Fruit fly (Drosophila melanogaster) whole organism, prepupa: ENCODE data around the gene mag.

ENCODE experiments used
- Blimp-1 ChIP-seq: fragments of 200-800 bp; sonication (Bioruptor generic); optimal IDR thresholded peaks from 3 replicates; lab custom pipeline; 2017; ENCODE audit warnings: missing biosample characterization, missing genetic modification characterization, mild to moderate bottlenecking, moderate library complexity, missing genetic modification reagents
- CG10631 ChIP-seq: fragments of 200-800 bp; sonication (Bioruptor generic); optimal IDR thresholded peaks from 2 replicates; lab custom pipeline; 2016; ENCODE audit warnings: missing biosample characterization, missing genetic modification characterization
- CG10669 ChIP-seq: fragments of 200-800 bp; sonication (Bioruptor generic); optimal IDR thresholded peaks from 3 replicates; lab custom pipeline; 2018; ENCODE audit warnings: missing biosample characterization, mild to moderate bottlenecking, missing genetic modification characterization, moderate library complexity
- CG11294 ChIP-seq: fragments of 200-800 bp; sonication (Bioruptor generic); IDR thresholded peaks from 2 replicates; pipeline ENCODE4 v1.3.6; 2022; ENCODE audit warnings: missing biosample characterization, missing genetic modification characterization
- CG11762 ChIP-seq: fragments of 200-800 bp; sonication (Bioruptor generic); optimal IDR thresholded peaks from 3 replicates; lab custom pipeline; 2016; ENCODE audit warnings: missing biosample characterization, missing genetic modification characterization; ENCODE audit not compliant: insufficient read depth
- CG11902 ChIP-seq: fragments of 200-800 bp; sonication (Bioruptor generic); optimal IDR thresholded peaks from 3 replicates; lab custom pipeline; 2016; ENCODE audit warnings: missing biosample characterization, missing genetic modification characterization
- CG15336 ChIP-seq: fragments of 200-800 bp; sonication (Bioruptor generic); IDR thresholded peaks from 2 replicates; pipeline ENCODE4 v1.3.6; 2022; ENCODE audit warnings: missing biosample characterization, missing genetic modification characterization
- CG1621 ChIP-seq: fragments of 200-800 bp; sonication (Bioruptor generic); optimal IDR thresholded peaks from 3 replicates; lab custom pipeline; 2018; ENCODE audit warnings: missing biosample characterization, mild to moderate bottlenecking, missing genetic modification characterization
- CG16779 ChIP-seq: fragments of 200-800 bp; sonication (Bioruptor generic); optimal IDR thresholded peaks from 3 replicates; lab custom pipeline; 2017; ENCODE audit warnings: missing biosample characterization, mild to moderate bottlenecking, missing genetic modification characterization
- CG32006 ChIP-seq: fragments of 200-800 bp; sonication (Bioruptor generic); optimal IDR thresholded peaks from 3 replicates; lab custom pipeline; 2017; ENCODE audit warnings: missing biosample characterization, mild to moderate bottlenecking, missing genetic modification characterization
- CG34406 ChIP-seq: fragments of 200-800 bp; sonication (Bioruptor generic); optimal IDR thresholded peaks from 3 replicates; lab custom pipeline; 2016; ENCODE audit warnings: missing biosample characterization, missing genetic modification characterization
- CG3919 ChIP-seq: fragments of 200-800 bp; sonication (Bioruptor generic); optimal IDR thresholded peaks from 3 replicates; lab custom pipeline; 2016; ENCODE audit warnings: missing biosample characterization, missing genetic modification characterization
- CG4318 ChIP-seq: fragments of 200-800 bp; sonication (Bioruptor generic); optimal IDR thresholded peaks from 3 replicates; lab custom pipeline; 2017; ENCODE audit warnings: missing biosample characterization, mild to moderate bottlenecking, missing genetic modification characterization
- CG6163 ChIP-seq: fragments of 200-800 bp; sonication (Bioruptor generic); IDR thresholded peaks from 3 replicates; pipeline ENCODE4 v1.3.6; 2022; ENCODE audit warnings: missing biosample characterization, missing genetic modification characterization
- CG6276 ChIP-seq: fragments of 200-800 bp; sonication (Bioruptor generic); optimal IDR thresholded peaks from 2 replicates; lab custom pipeline; 2017; ENCODE audit warnings: missing biosample characterization, mild to moderate bottlenecking, missing genetic modification characterization
- CG6792 ChIP-seq: fragments of 200-800 bp; sonication (Bioruptor generic); optimal IDR thresholded peaks from 3 replicates; lab custom pipeline; 2016; ENCODE audit warnings: missing biosample characterization, missing genetic modification characterization
- CG6808 ChIP-seq: fragments of 200-800 bp; sonication (Bioruptor generic); optimal IDR thresholded peaks from 3 replicates; lab custom pipeline; 2017; ENCODE audit warnings: missing biosample characterization, missing genetic modification characterization, mild to moderate bottlenecking, moderate library complexity, missing genetic modification reagents
- CG6854 ChIP-seq: fragments of 200-800 bp; sonication (Bioruptor generic); optimal IDR thresholded peaks from 2 replicates; lab custom pipeline; 2017; ENCODE audit warnings: missing biosample characterization, mild to moderate bottlenecking, missing genetic modification characterization
- CG7368 ChIP-seq: fragments of 200-800 bp; sonication (Bioruptor generic); optimal IDR thresholded peaks from 3 replicates; lab custom pipeline; 2016; ENCODE audit warnings: missing biosample characterization, missing genetic modification characterization
- CG8119 ChIP-seq: fragments of 200-800 bp; sonication (Bioruptor generic); IDR thresholded peaks from 3 replicates; pipeline ENCODE4 v1.3.6; 2022; ENCODE audit warnings: missing biosample characterization, missing genetic modification characterization
- CG9139 ChIP-seq: fragments of 200-800 bp; sonication (Bioruptor generic); optimal IDR thresholded peaks from 3 replicates; lab custom pipeline; 2017; ENCODE audit warnings: missing biosample characterization, mild to moderate bottlenecking, missing genetic modification characterization
- Eip75B ChIP-seq: fragments of 200-800 bp; sonication (Bioruptor generic); optimal IDR thresholded peaks from 3 replicates; lab custom pipeline; 2016; ENCODE audit warnings: missing biosample characterization, missing genetic modification characterization
- Eip78C ChIP-seq: fragments of 200-800 bp; sonication (Bioruptor generic); peaks from one replicate; lab custom pipeline; 2016; ENCODE audit warnings: missing biosample characterization, missing genetic modification characterization
- Eip93F ChIP-seq: fragments of 200-800 bp; sonication (Bioruptor generic); optimal IDR thresholded peaks from 2 replicates; lab custom pipeline; 2016; ENCODE audit warnings: missing biosample characterization, mild to moderate bottlenecking, missing genetic modification characterization
- Ets21C ChIP-seq: fragments of 200-800 bp; sonication (Bioruptor generic); optimal IDR thresholded peaks from 3 replicates; lab custom pipeline; 2016; ENCODE audit warnings: missing biosample characterization, missing genetic modification characterization
- Ets96B ChIP-seq: fragments of 200-800 bp; optimal IDR thresholded peaks from 2 replicates; lab custom pipeline; 2019; ENCODE audit warnings: missing biosample characterization, mild to moderate bottlenecking, missing genetic modification characterization, moderate library complexity
- Hr38 ChIP-seq: sonication (Bioruptor generic); optimal IDR thresholded peaks from 2 replicates; lab custom pipeline; 2016; ENCODE audit warnings: missing biosample characterization, missing genetic modification characterization
- Hr39 ChIP-seq: fragments of 200-800 bp; sonication (Bioruptor generic); optimal IDR thresholded peaks from 2 replicates; lab custom pipeline; 2016; ENCODE audit warnings: missing biosample characterization, missing genetic modification characterization
- Hr4 ChIP-seq: fragments of 200-800 bp; sonication (Bioruptor generic); optimal IDR thresholded peaks from 3 replicates; lab custom pipeline; 2016; ENCODE audit warnings: missing biosample characterization, missing genetic modification characterization
- Lpt ChIP-seq: fragments of 200-800 bp; sonication (Bioruptor generic); optimal IDR thresholded peaks from 3 replicates; lab custom pipeline; 2016; ENCODE audit warnings: missing biosample characterization, missing genetic modification characterization
- Met ChIP-seq: fragments of 200-800 bp; sonication (Bioruptor generic); optimal IDR thresholded peaks from 3 replicates; lab custom pipeline; 2016; ENCODE audit warnings: missing biosample characterization, missing genetic modification characterization
- OdsH ChIP-seq: fragments of 200-800 bp; sonication (Bioruptor generic); optimal IDR thresholded peaks from 3 replicates; lab custom pipeline; 2016; ENCODE audit warnings: missing biosample characterization, missing genetic modification characterization
- Smox ChIP-seq: fragments of 200-800 bp; sonication (Bioruptor generic); optimal IDR thresholded peaks from 3 replicates; lab custom pipeline; 2016; ENCODE audit warnings: missing biosample characterization, missing genetic modification characterization
- Sox14 ChIP-seq: fragments of 200-800 bp; sonication (Bioruptor generic); optimal IDR thresholded peaks from 3 replicates; lab custom pipeline; 2016; ENCODE audit warnings: missing biosample characterization, missing genetic modification characterization
- achi ChIP-seq: fragments of 200-800 bp; sonication (Bioruptor generic); optimal IDR thresholded peaks from 3 replicates; lab custom pipeline; 2016; ENCODE audit warnings: missing biosample characterization, missing genetic modification characterization
- acj6 ChIP-seq: fragments of 200-800 bp; sonication (Bioruptor generic); optimal IDR thresholded peaks from 3 replicates; lab custom pipeline; 2016; ENCODE audit warnings: missing biosample characterization, missing genetic modification characterization
- cyc ChIP-seq: fragments of 200-800 bp; sonication (Bioruptor generic); optimal IDR thresholded peaks from 3 replicates; lab custom pipeline; 2016; ENCODE audit warnings: missing biosample characterization, missing genetic modification characterization
- dac ChIP-seq: fragments of 200-800 bp; sonication (Bioruptor generic); optimal IDR thresholded peaks from 2 replicates; lab custom pipeline; 2017; ENCODE audit warnings: missing biosample characterization, mild to moderate bottlenecking, missing genetic modification characterization
- dsx ChIP-seq: fragments of 200-800 bp; optimal IDR thresholded peaks from 3 replicates; lab custom pipeline; 2019; ENCODE audit warnings: missing biosample characterization, mild to moderate bottlenecking, missing genetic modification characterization, moderate library complexity; ENCODE audit not compliant: poor library complexity, severe bottlenecking
- eg ChIP-seq: fragments of 200-800 bp; sonication (Bioruptor generic); IDR thresholded peaks from 3 replicates; pipeline ENCODE4 v1.3.6; 2022; ENCODE audit warnings: missing biosample characterization, missing genetic modification characterization
- esn ChIP-seq: fragments of 200-800 bp; sonication (Bioruptor generic); optimal IDR thresholded peaks from 2 replicates; lab custom pipeline; 2016; ENCODE audit warnings: missing biosample characterization, mild to moderate bottlenecking, missing genetic modification characterization, moderate library complexity
- fd59A ChIP-seq: fragments of 200-800 bp; sonication (Bioruptor generic); optimal IDR thresholded peaks from 2 replicates; lab custom pipeline; 2017; ENCODE audit warnings: missing biosample characterization, mild to moderate bottlenecking, missing genetic modification characterization, missing genetic modification reagents
- fd85E ChIP-seq: fragments of 200-800 bp; sonication (Bioruptor generic); optimal IDR thresholded peaks from 3 replicates; lab custom pipeline; 2016; ENCODE audit warnings: missing biosample characterization, missing genetic modification characterization
- net ChIP-seq: fragments of 200-800 bp; sonication (Bioruptor generic); optimal IDR thresholded peaks from 3 replicates; lab custom pipeline; 2016; ENCODE audit warnings: missing biosample characterization, missing genetic modification characterization
- pdm3 ChIP-seq: fragments of 200-800 bp; sonication (Bioruptor generic); optimal IDR thresholded peaks from 3 replicates; lab custom pipeline; 2016; ENCODE audit warnings: missing biosample characterization, missing genetic modification characterization
- salr ChIP-seq, 2 experiments: fragments of 200-800 bp; sonication (Bioruptor generic); optimal IDR thresholded peaks; 3 replicates each; lab custom pipeline; 2016 to 2018; ENCODE audit warnings: missing biosample characterization in 2 of 2, missing genetic modification characterization in 2 of 2, mild to moderate bottlenecking in 1 of 2
- spab ChIP-seq: fragments of 200-800 bp; sonication (Bioruptor generic); optimal IDR thresholded peaks from 2 replicates; lab custom pipeline; 2017; ENCODE audit warnings: missing biosample characterization, mild to moderate bottlenecking, missing genetic modification characterization, missing genetic modification reagents
- ss ChIP-seq, 2 experiments: fragments of 200-800 bp; sonication (Bioruptor generic); optimal IDR thresholded peaks; 2 replicates in 1 of 2; 3 replicates in 1 of 2; lab custom pipeline; 2017 to 2018; ENCODE audit warnings: mild to moderate bottlenecking in 2 of 2, missing biosample characterization in 2 of 2, missing genetic modification characterization in 2 of 2, moderate library complexity in 1 of 2
- svp ChIP-seq: fragments of 200-800 bp; sonication (Bioruptor generic); peaks from one replicate; lab custom pipeline; 2016; ENCODE audit warnings: missing biosample characterization, missing genetic modification characterization
- vri ChIP-seq: fragments of 200-800 bp; sonication (Bioruptor generic); optimal IDR thresholded peaks from 3 replicates; lab custom pipeline; 2016; ENCODE audit warnings: missing biosample characterization, mild to moderate bottlenecking, missing genetic modification characterization

The mag gene

dm6 chr3L:20493417-20494261 lies 33.2 kb downstream of the mag start:
- TF ChIP-seq CG1621 (tag; lab: Kevin White, UChicago) (no peak), CG34406 (peak; percentile 95), CG16779 (tag; lab: Kevin White, UChicago) (peak; percentile 83), CG8119 (GFP tag; lab: Robert Waterston, UW) (peak; percentile 95), esn (peak; percentile 96), CG15336 (GFP tag; lab: Robert Waterston, UW) (peak; percentile 97), Hr4 (GFP tag; lab: Kevin White, UChicago) (peak; percentile 93), CG10631 (GFP tag; lab: Kevin White, UChicago) (peak; percentile 82), CG6854 (GFP tag; lab: Kevin White, UChicago) (peak; percentile 84), Met (GFP tag; lab: Kevin White, UChicago) (peak; percentile 94), CG11762 (GFP tag; lab: Kevin White, UChicago) (peak; percentile 79), cyc (peak; percentile 88), Blimp-1 (peak; percentile 75), CG32006 (peak; percentile 90), Eip78C (GFP tag; lab: Kevin White, UChicago) (peak; percentile 99), CG6792 (GFP tag; lab: Kevin White, UChicago) (peak; percentile 93), Ets21C (GFP tag; lab: Kevin White, UChicago) (peak; percentile 80), dac (GFP tag; lab: Kevin White, UChicago) (peak; percentile 47), Lpt (GFP tag; lab: Kevin White, UChicago) (peak; percentile 74), CG6808 (GFP tag; lab: Kevin White, UChicago) (peak; percentile 80), CG11294 (GFP tag; lab: Robert Waterston, UW) (peak; percentile 60), dsx (GFP tag; lab: Kevin White, UChicago) (peak; percentile 87), pdm3 (GFP tag; lab: Kevin White, UChicago) (peak; percentile 89), Hr39 (GFP tag; lab: Kevin White, UChicago) (peak; percentile 79), CG4318 (GFP tag; lab: Kevin White, UChicago) (peak; percentile 68), ss (GFP tag; optimal IDR thresholded peaks at IDR 0.05; lab: Kevin White, UChicago) (peak; percentile 75 to 88), acj6 (GFP tag; lab: Kevin White, UChicago) (peak; percentile 90), Sox14 (peak; percentile 86), CG7368 (GFP tag; lab: Kevin White, UChicago) (peak; percentile 83), svp (GFP tag; lab: Kevin White, UChicago) (peak; percentile 97), fd85E (GFP tag; lab: Kevin White, UChicago) (peak; percentile 41), CG11902 (peak; percentile 74), Eip75B (peak; percentile 92), vri (GFP tag; lab: Kevin White, UChicago) (peak; percentile 86), CG9139 (peak; percentile 84), Eip93F (GFP tag; lab: Kevin White, UChicago) (peak; percentile 61), CG6276 (GFP tag; lab: Kevin White, UChicago) (peak; percentile 90), net (GFP tag; lab: Kevin White, UChicago) (peak; percentile 93), fd59A (peak; percentile 66), CG6163 (peak; percentile 90), Smox (GFP tag; lab: Kevin White, UChicago) (peak; percentile 92), spab (GFP tag; lab: Kevin White, UChicago) (peak; percentile 78), CG3919 (peak; percentile 91), Hr38 (GFP tag; lab: Kevin White, UChicago) (no peak), salr (GFP tag; optimal IDR thresholded peaks at IDR 0.05; lab: Kevin White, UChicago) (peak; percentile 23 to 88), CG10669 (GFP tag; lab: Kevin White, UChicago) (peak; percentile 83), achi (GFP tag; lab: Kevin White, UChicago) (peak; percentile 88), Ets96B (tag; lab: Kevin White, UChicago) (peak; percentile 85), eg (peak; percentile 92), OdsH (GFP tag; lab: Kevin White, UChicago) (peak; percentile 88)
